Fruit fly (Drosophila melanogaster) whole organism, embryonic: Measurements from ENCODE around the gene CG7407.
A peak's percentile ranks its signal among the peaks of the same experiment; 100 is the strongest.

Experiments
- Blimp-1 ChIP-seq: fragments of 200-800 bp; sonication (Bioruptor generic); optimal IDR thresholded peaks from 3 replicates; lab custom pipeline; 2018; ENCODE audit warnings: missing biosample characterization, missing genetic modification characterization, mild to moderate bottlenecking, moderate library complexity, missing genetic modification reagents
- C15 ChIP-seq: fragments of 200-800 bp; sonication (Bioruptor generic); IDR thresholded peaks from 3 replicates; pipeline ENCODE4 v1.3.6; 2022; ENCODE audit warnings: missing biosample characterization, missing genetic modification characterization
- CG1024 ChIP-seq: fragments of 200-800 bp; sonication (Bioruptor generic); IDR thresholded peaks from 2 replicates; pipeline ENCODE4 v1.3.6; 2022; ENCODE audit warnings: missing biosample characterization, missing genetic modification characterization
- CG10565 ChIP-seq: fragments of 200-800 bp; sonication (Bioruptor generic); optimal IDR thresholded peaks from 3 replicates; lab custom pipeline; 2016; ENCODE audit warnings: missing biosample characterization, mild to moderate bottlenecking, missing genetic modification characterization
- CG11247 ChIP-seq: fragments of 200-800 bp; sonication (Bioruptor generic); IDR thresholded peaks from 2 replicates; pipeline ENCODE4 v1.3.6; 2022; ENCODE audit warnings: missing biosample characterization, missing genetic modification characterization
- CG11560 ChIP-seq: fragments of 200-800 bp; sonication (Bioruptor generic); IDR thresholded peaks from 3 replicates; pipeline ENCODE4 v1.3.6; 2022; ENCODE audit warnings: missing biosample characterization, missing genetic modification characterization
- CG11723 ChIP-seq: fragments of 200-800 bp; sonication (Bioruptor generic); optimal IDR thresholded peaks from 2 replicates; lab custom pipeline; 2017; ENCODE audit warnings: missing biosample characterization, mild to moderate bottlenecking, missing genetic modification characterization
- CG13624 ChIP-seq: fragments of 200-800 bp; sonication (Bioruptor generic); optimal IDR thresholded peaks from 2 replicates; lab custom pipeline; 2016; ENCODE audit warnings: missing biosample characterization, missing genetic modification characterization
- CG15269 ChIP-seq: fragments of 200-800 bp; sonication (Bioruptor generic); optimal IDR thresholded peaks from 2 replicates; lab custom pipeline; 2018; ENCODE audit warnings: missing biosample characterization, mild to moderate bottlenecking, missing genetic modification characterization, moderate library complexity
- CG15479 ChIP-seq: fragments of 200-800 bp; sonication (Bioruptor generic); optimal IDR thresholded peaks from 3 replicates; lab custom pipeline; 2019; ENCODE audit warnings: missing biosample characterization, mild to moderate bottlenecking, missing genetic modification characterization, moderate library complexity
- CG18619 ChIP-seq: fragments of 200-800 bp; sonication (Bioruptor generic); optimal IDR thresholded peaks from 3 replicates; lab custom pipeline; 2017; ENCODE audit warnings: missing biosample characterization, mild to moderate bottlenecking, missing genetic modification characterization
- CG2199 ChIP-seq: fragments of 200-800 bp; sonication (Bioruptor generic); IDR thresholded peaks from 3 replicates; pipeline ENCODE4 v1.3.6; 2022; ENCODE audit warnings: missing biosample characterization, missing genetic modification characterization
- CG31365 ChIP-seq: fragments of 200-800 bp; sonication (Bioruptor generic); optimal IDR thresholded peaks from 2 replicates; lab custom pipeline; 2018; ENCODE audit warnings: missing biosample characterization, mild to moderate bottlenecking, missing genetic modification characterization
- CG34422 ChIP-seq: fragments of 200-800 bp; sonication (Bioruptor generic); IDR thresholded peaks from 3 replicates; pipeline ENCODE4 v1.3.6; 2022; ENCODE audit warnings: missing biosample characterization, missing genetic modification characterization
- CG3838 ChIP-seq: fragments of 200-800 bp; sonication (Bioruptor generic); optimal IDR thresholded peaks from 3 replicates; lab custom pipeline; 2016; ENCODE audit warnings: missing biosample characterization, missing genetic modification characterization
- CG4424 ChIP-seq: fragments of 200-800 bp; sonication (Bioruptor generic); optimal IDR thresholded peaks from 3 replicates; lab custom pipeline; 2016; ENCODE audit warnings: missing biosample characterization, missing genetic modification characterization
- CG6254 ChIP-seq: fragments of 200-800 bp; sonication (Bioruptor generic); optimal IDR thresholded peaks from 3 replicates; lab custom pipeline; 2017; ENCODE audit warnings: mild to moderate bottlenecking, missing biosample characterization, missing genetic modification reagents, missing genetic modification characterization
- CG6854 ChIP-seq: fragments of 200-800 bp; sonication (Bioruptor generic); optimal IDR thresholded peaks from 3 replicates; lab custom pipeline; 2017; ENCODE audit warnings: missing biosample characterization, mild to moderate bottlenecking, missing genetic modification characterization
- CG7372 ChIP-seq: fragments of 200-800 bp; sonication (Bioruptor generic); IDR thresholded peaks from 2 replicates; pipeline ENCODE4 v1.3.6; 2022; ENCODE audit warnings: missing biosample characterization, missing genetic modification characterization
- CG7786 ChIP-seq: fragments of 200-800 bp; sonication (Bioruptor generic); optimal IDR thresholded peaks from 2 replicates; lab custom pipeline; 2016; ENCODE audit warnings: missing biosample characterization, missing genetic modification characterization
- CG9609 ChIP-seq: fragments of 200-800 bp; sonication (Bioruptor generic); optimal IDR thresholded peaks from 3 replicates; lab custom pipeline; 2016; ENCODE audit warnings: missing biosample characterization, missing genetic modification characterization
- CkIIα-i1 ChIP-seq: fragments of 200-800 bp; sonication (Bioruptor generic); IDR thresholded peaks from 2 replicates; pipeline ENCODE4 v1.3.6; 2022; ENCODE audit warnings: missing biosample characterization, missing genetic modification characterization
- D ChIP-seq, 2 experiments: fragments of 200-800 bp in 1 of 2; fragments of >200 bp in 1 of 2; sonication (Bioruptor generic) in 1 of 2; optimal IDR thresholded peaks; 2 replicates in 1 of 2; 3 replicates in 1 of 2; lab custom pipeline; 2017; ENCODE audit warnings: mild to moderate bottlenecking in 1 of 2, missing biosample characterization in 1 of 2, missing genetic modification characterization in 1 of 2, missing genetic modification reagents in 1 of 2
- Dad ChIP-seq: fragments of 200-800 bp; sonication (Bioruptor generic); optimal IDR thresholded peaks from 3 replicates; lab custom pipeline; 2016; ENCODE audit warnings: missing biosample characterization, missing genetic modification characterization
- Ets65A ChIP-seq: fragments of 200-800 bp; sonication (Bioruptor generic); peaks from one replicate; lab custom pipeline; 2016; ENCODE audit warnings: missing biosample characterization, missing genetic modification characterization
- Lim3 ChIP-seq: fragments of 200-800 bp; sonication (Bioruptor generic); IDR thresholded peaks from 2 replicates; pipeline ENCODE4 v1.3.6; 2022; ENCODE audit warnings: missing biosample characterization, missing genetic modification characterization
- NC2α ChIP-seq: fragments of 200-800 bp; sonication (Bioruptor generic); optimal IDR thresholded peaks from 2 replicates; lab custom pipeline; 2016; ENCODE audit warnings: missing biosample characterization, missing genetic modification characterization
- TFAM ChIP-seq: fragments of 200-800 bp; sonication (Bioruptor generic); optimal IDR thresholded peaks from 2 replicates; lab custom pipeline; 2017; ENCODE audit warnings: missing biosample characterization, missing genetic modification characterization, inconsistent platforms
- Tbp ChIP-seq: fragments of >200 bp; optimal IDR thresholded peaks from 2 replicates; lab custom pipeline; 2018; ENCODE audit warnings: missing biosample characterization, missing genetic modification characterization
- Vsx1 ChIP-seq: fragments of 200-800 bp; sonication (Bioruptor generic); optimal IDR thresholded peaks from 2 replicates; lab custom pipeline; 2017; ENCODE audit warnings: missing biosample characterization, mild to moderate bottlenecking, missing genetic modification characterization, missing genetic modification reagents
- chm ChIP-seq: fragments of 200-800 bp; sonication (Bioruptor generic); IDR thresholded peaks from 2 replicates; pipeline ENCODE4 v1.3.6; 2022; ENCODE audit warnings: missing biosample characterization, missing genetic modification characterization
- dan ChIP-seq: fragments of 200-800 bp; sonication (Bioruptor generic); IDR thresholded peaks from 2 replicates; pipeline ENCODE4 v1.3.6; 2022; ENCODE audit warnings: missing biosample characterization, missing genetic modification characterization
- dpn ChIP-seq, 2 experiments: fragments of 200-800 bp; sonication (Bioruptor generic); optimal IDR thresholded peaks; 3 replicates each; lab custom pipeline; 2016; ENCODE audit warnings: missing biosample characterization in 2 of 2, missing genetic modification characterization in 2 of 2
- dysf ChIP-seq: fragments of 200-800 bp; sonication (Bioruptor generic); IDR thresholded peaks from 3 replicates; pipeline ENCODE4 v1.3.6; 2022; ENCODE audit warnings: missing biosample characterization, missing genetic modification characterization
- gem ChIP-seq: fragments of 200-800 bp; sonication (Bioruptor generic); optimal IDR thresholded peaks from 2 replicates; lab custom pipeline; 2019; ENCODE audit warnings: missing biosample characterization, mild to moderate bottlenecking, missing genetic modification characterization, moderate library complexity
- lilli ChIP-seq: fragments of 200-800 bp; sonication (Bioruptor generic); optimal IDR thresholded peaks from 3 replicates; lab custom pipeline; 2016; ENCODE audit warnings: missing biosample characterization, missing genetic modification characterization
- mam ChIP-seq: fragments of 200-800 bp; sonication (Bioruptor generic); optimal IDR thresholded peaks from 3 replicates; lab custom pipeline; 2016; ENCODE audit warnings: missing biosample characterization, missing genetic modification characterization
- mld ChIP-seq: fragments of 200-800 bp; sonication (Bioruptor generic); IDR thresholded peaks from 3 replicates; pipeline ENCODE4 v1.3.6; 2022; ENCODE audit warnings: missing biosample characterization, missing genetic modification characterization; ENCODE audit not compliant: partially characterized antibody
- nerfin-1 ChIP-seq: fragments of 200-800 bp; sonication (Bioruptor generic); optimal IDR thresholded peaks from 3 replicates; lab custom pipeline; 2019; ENCODE audit warnings: missing biosample characterization, mild to moderate bottlenecking, missing genetic modification characterization, moderate library complexity
- onecut ChIP-seq: fragments of 200-800 bp; sonication (Bioruptor generic); IDR thresholded peaks from 2 replicates; pipeline ENCODE4 v1.3.6; 2022; ENCODE audit warnings: missing biosample characterization, missing genetic modification characterization
- pfk ChIP-seq: fragments of 200-800 bp; sonication (Bioruptor generic); optimal IDR thresholded peaks from 2 replicates; lab custom pipeline; 2018; ENCODE audit warnings: missing biosample characterization, mild to moderate bottlenecking, missing genetic modification characterization, moderate library complexity
- phol ChIP-seq: fragments of 200-800 bp; sonication (Bioruptor generic); optimal IDR thresholded peaks from 3 replicates; lab custom pipeline; 2018; ENCODE audit warnings: missing biosample characterization, mild to moderate bottlenecking, missing genetic modification characterization, moderate library complexity
- schlank ChIP-seq: fragments of 200-800 bp; sonication (Bioruptor generic); optimal IDR thresholded peaks from 2 replicates; lab custom pipeline; 2018; ENCODE audit warnings: missing biosample characterization, mild to moderate bottlenecking, missing genetic modification characterization
- sim ChIP-seq: fragments of 200-800 bp; sonication (Bioruptor generic); IDR thresholded peaks from 2 replicates; pipeline ENCODE4 v1.3.6; 2022; ENCODE audit warnings: missing biosample characterization, missing genetic modification characterization
- sqz ChIP-seq: fragments of 200-800 bp; sonication (Bioruptor generic); optimal IDR thresholded peaks from 3 replicates; lab custom pipeline; 2018; ENCODE audit warnings: missing biosample characterization, mild to moderate bottlenecking, missing genetic modification characterization
- sr ChIP-seq: fragments of 200-800 bp; sonication (Bioruptor generic); IDR thresholded peaks from 3 replicates; pipeline ENCODE4 v1.3.6; 2022; ENCODE audit warnings: missing biosample characterization, missing genetic modification characterization
- sug ChIP-seq: fragments of 200-800 bp; optimal IDR thresholded peaks from 2 replicates; lab custom pipeline; 2019; ENCODE audit warnings: missing biosample characterization, mild to moderate bottlenecking, missing genetic modification characterization, moderate library complexity
- tgo ChIP-seq: fragments of 200-800 bp; sonication (Bioruptor generic); IDR thresholded peaks from 3 replicates; pipeline ENCODE4 v1.3.6; 2022; ENCODE audit warnings: missing biosample characterization, missing genetic modification characterization
- tin ChIP-seq: fragments of 200-800 bp; sonication (Bioruptor generic); optimal IDR thresholded peaks from 3 replicates; lab custom pipeline; 2016; ENCODE audit warnings: missing biosample characterization, missing genetic modification characterization
- trem ChIP-seq: fragments of 200-800 bp; optimal IDR thresholded peaks from 3 replicates; lab custom pipeline; 2019; ENCODE audit warnings: missing biosample characterization, mild to moderate bottlenecking, missing genetic modification characterization, moderate library complexity

The CG7407 gene

DNA sequence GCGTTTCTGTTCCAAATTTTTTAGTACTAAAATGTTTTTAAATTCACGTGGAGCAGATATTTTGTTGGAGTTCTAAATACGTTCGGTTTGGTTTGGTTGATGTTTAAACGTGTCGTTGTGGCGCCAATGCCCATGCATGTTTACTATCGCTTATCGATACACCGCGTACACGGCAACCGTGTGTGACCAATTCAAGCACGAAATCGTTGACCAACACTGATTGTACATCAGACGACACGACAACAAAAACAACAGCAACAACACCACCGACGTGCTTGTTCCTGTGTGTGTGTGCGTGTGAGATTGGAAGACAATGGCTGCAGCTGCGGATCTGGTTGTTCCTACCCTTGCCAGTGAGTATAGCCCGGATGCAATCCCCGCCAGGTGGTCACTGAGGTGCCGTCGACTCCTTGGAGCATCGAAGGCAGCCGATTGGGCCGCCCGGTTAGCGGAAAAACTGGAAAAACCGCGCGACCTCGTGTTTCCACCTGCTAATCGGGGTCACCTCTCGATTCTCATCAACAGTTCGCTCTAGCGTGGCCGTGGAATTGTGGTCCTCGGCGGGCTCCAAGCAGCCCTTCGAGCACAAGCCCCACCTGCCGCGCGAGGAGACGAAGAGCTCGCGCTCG is 1.6 kb downstream of the CG7407 start, which contains the start of gene eIF2A (continued):
- TF ChIP-seq Vsx1 (no peak), tin (peak; percentile 73), sug (tag; lab: Kevin White, UChicago) (peak; percentile 80), Ets65A (peak; percentile 94), C15 (GFP tag; lab: Robert Waterston, UW) (no peak), CG10565 (GFP tag; lab: Kevin White, UChicago) (no peak), trem (tag; lab: Kevin White, UChicago) (peak; percentile 85), schlank (tag; lab: Kevin White, UChicago) (peak; percentile 36), CG6254 (GFP tag; lab: Kevin White, UChicago) (no peak), sqz (no peak), Lim3 (GFP tag; lab: Robert Waterston, UW) (no peak), dan (GFP tag; lab: Robert Waterston, UW) (no peak), nerfin-1 (tag; lab: Kevin White, UChicago) (peak; percentile 34), CG7786 (GFP tag; lab: Kevin White, UChicago) (peak; percentile 65), CG4424 (GFP tag; lab: Kevin White, UChicago) (peak; percentile 40), Dad (GFP tag; lab: Kevin White, UChicago) (peak; percentile 66), pfk (GFP tag; lab: Kevin White, UChicago) (peak; percentile 54), sim (GFP tag; lab: Robert Waterston, UW) (no peak), CG3838 (no peak), chm (GFP tag; lab: Robert Waterston, UW) (peak; percentile 65; the same call in 1 of the 2 replicates), CG7372 (no peak), CG1024 (GFP tag; lab: Robert Waterston, UW) (0 out of 2 replicates have a peak, but pooled peaks have one; percentile 29), CG18619 (GFP tag; lab: Kevin White, UChicago) (no peak), tgo (GFP tag; lab: Robert Waterston, UW) (no peak), gem (tag; lab: Kevin White, UChicago) (no peak), CG15479 (no peak), CG2199 (GFP tag; lab: Robert Waterston, UW) (0 out of 3 replicates have a peak, but pooled peaks have one; percentile 27), CG31365 (peak; percentile 3), CG6854 (peak; percentile 19), lilli (GFP tag; lab: Kevin White, UChicago) (peak; percentile 60), Blimp-1 (GFP tag; lab: Kevin White, UChicago) (no peak), CG11560 (tag; lab: Robert Waterston, UW) (no peak), CG15269 (tag; lab: Kevin White, UChicago) (peak; percentile 10), CG9609 (peak; percentile 63), D (optimal IDR thresholded peaks at IDR 0.05; lab: Kevin White, UChicago) (peak; percentile 67), D (GFP tag; optimal IDR thresholded peaks at IDR 0.05; lab: Kevin White, UChicago) (peak; percentile 35), CG11247 (GFP tag; lab: Robert Waterston, UW) (peak; percentile 74), CG34422 (peak; percentile 52; the same call in 1 of the 3 replicates), CG11723 (GFP tag; lab: Kevin White, UChicago) (peak; percentile 11), dysf (GFP tag; lab: Robert Waterston, UW) (peak; percentile 42; the same call in 1 of the 3 replicates), CG13624 (GFP tag; lab: Kevin White, UChicago) (peak; percentile 85), mld (GFP tag; lab: Robert Waterston, UW) (0 out of 3 replicates have a peak, but pooled peaks have one; percentile 58), onecut (no peak; the same call in 1 of the 2 replicates), sr (GFP tag; lab: Robert Waterston, UW) (no peak; the same call in 2 of the 3 replicates), Tbp (GFP tag; lab: Kevin White, UChicago) (no peak), NC2α (GFP tag; lab: Kevin White, UChicago) (no peak), mam (GFP tag; lab: Kevin White, UChicago) (peak; percentile 71), TFAM (no peak), dpn (GFP tag; optimal IDR thresholded peaks at IDR 0.05; lab: Kevin White, UChicago) (peak; percentile 73 to 78), phol (peak; percentile 78), CkIIα-i1 (GFP tag; lab: Robert Waterston, UW) (no peak)
